Fruit fly (Drosophila melanogaster) whole organism, prepupa: Measurements from ENCODE around the gene Btk.

ENCODE experiments used
- Blimp-1 ChIP-seq: fragments of 200-800 bp; sonication (Bioruptor generic); optimal IDR thresholded peaks from 3 replicates; lab custom pipeline; 2017; ENCODE audit warnings: missing biosample characterization, missing genetic modification characterization, mild to moderate bottlenecking, moderate library complexity, missing genetic modification reagents
- CG10631 ChIP-seq: fragments of 200-800 bp; sonication (Bioruptor generic); optimal IDR thresholded peaks from 2 replicates; lab custom pipeline; 2016; ENCODE audit warnings: missing biosample characterization, missing genetic modification characterization
- CG10669 ChIP-seq: fragments of 200-800 bp; sonication (Bioruptor generic); optimal IDR thresholded peaks from 3 replicates; lab custom pipeline; 2018; ENCODE audit warnings: missing biosample characterization, mild to moderate bottlenecking, missing genetic modification characterization, moderate library complexity
- CG11294 ChIP-seq: fragments of 200-800 bp; sonication (Bioruptor generic); IDR thresholded peaks from 2 replicates; pipeline ENCODE4 v1.3.6; 2022; ENCODE audit warnings: missing biosample characterization, missing genetic modification characterization
- CG11902 ChIP-seq: fragments of 200-800 bp; sonication (Bioruptor generic); optimal IDR thresholded peaks from 3 replicates; lab custom pipeline; 2016; ENCODE audit warnings: missing biosample characterization, missing genetic modification characterization
- CG15336 ChIP-seq: fragments of 200-800 bp; sonication (Bioruptor generic); IDR thresholded peaks from 2 replicates; pipeline ENCODE4 v1.3.6; 2022; ENCODE audit warnings: missing biosample characterization, missing genetic modification characterization
- CG16779 ChIP-seq: fragments of 200-800 bp; sonication (Bioruptor generic); optimal IDR thresholded peaks from 3 replicates; lab custom pipeline; 2017; ENCODE audit warnings: missing biosample characterization, mild to moderate bottlenecking, missing genetic modification characterization
- CG3032 ChIP-seq: fragments of 200-800 bp; optimal IDR thresholded peaks from 2 replicates; lab custom pipeline; 2019; ENCODE audit warnings: missing biosample characterization, mild to moderate bottlenecking, missing genetic modification characterization, moderate library complexity
- CG31627 ChIP-seq: fragments of 200-800 bp; sonication (Bioruptor generic); optimal IDR thresholded peaks from 3 replicates; lab custom pipeline; 2016; ENCODE audit warnings: missing biosample characterization, missing genetic modification characterization
- CG32006 ChIP-seq: fragments of 200-800 bp; sonication (Bioruptor generic); optimal IDR thresholded peaks from 3 replicates; lab custom pipeline; 2017; ENCODE audit warnings: missing biosample characterization, mild to moderate bottlenecking, missing genetic modification characterization
- CG34406 ChIP-seq: fragments of 200-800 bp; sonication (Bioruptor generic); optimal IDR thresholded peaks from 3 replicates; lab custom pipeline; 2016; ENCODE audit warnings: missing biosample characterization, missing genetic modification characterization
- CG3919 ChIP-seq: fragments of 200-800 bp; sonication (Bioruptor generic); optimal IDR thresholded peaks from 3 replicates; lab custom pipeline; 2016; ENCODE audit warnings: missing biosample characterization, missing genetic modification characterization
- CG6276 ChIP-seq: fragments of 200-800 bp; sonication (Bioruptor generic); optimal IDR thresholded peaks from 2 replicates; lab custom pipeline; 2017; ENCODE audit warnings: missing biosample characterization, mild to moderate bottlenecking, missing genetic modification characterization
- CG6792 ChIP-seq: fragments of 200-800 bp; sonication (Bioruptor generic); optimal IDR thresholded peaks from 3 replicates; lab custom pipeline; 2016; ENCODE audit warnings: missing biosample characterization, missing genetic modification characterization
- CG6808 ChIP-seq: fragments of 200-800 bp; sonication (Bioruptor generic); optimal IDR thresholded peaks from 3 replicates; lab custom pipeline; 2017; ENCODE audit warnings: missing biosample characterization, missing genetic modification characterization, mild to moderate bottlenecking, moderate library complexity, missing genetic modification reagents
- CG6854 ChIP-seq: fragments of 200-800 bp; sonication (Bioruptor generic); optimal IDR thresholded peaks from 2 replicates; lab custom pipeline; 2017; ENCODE audit warnings: missing biosample characterization, mild to moderate bottlenecking, missing genetic modification characterization
- CG7368 ChIP-seq: fragments of 200-800 bp; sonication (Bioruptor generic); optimal IDR thresholded peaks from 3 replicates; lab custom pipeline; 2016; ENCODE audit warnings: missing biosample characterization, missing genetic modification characterization
- CG8119 ChIP-seq: fragments of 200-800 bp; sonication (Bioruptor generic); IDR thresholded peaks from 3 replicates; pipeline ENCODE4 v1.3.6; 2022; ENCODE audit warnings: missing biosample characterization, missing genetic modification characterization
- CG8319 ChIP-seq: fragments of 200-800 bp; sonication (Bioruptor generic); optimal IDR thresholded peaks from 3 replicates; lab custom pipeline; 2016; ENCODE audit warnings: missing biosample characterization, missing genetic modification characterization
- CG8632 ChIP-seq: fragments of 200-800 bp; sonication (Bioruptor generic); optimal IDR thresholded peaks from 3 replicates; lab custom pipeline; 2016; ENCODE audit warnings: missing biosample characterization, missing genetic modification characterization
- CG9139 ChIP-seq: fragments of 200-800 bp; sonication (Bioruptor generic); optimal IDR thresholded peaks from 3 replicates; lab custom pipeline; 2017; ENCODE audit warnings: missing biosample characterization, mild to moderate bottlenecking, missing genetic modification characterization
- Eip75B ChIP-seq: fragments of 200-800 bp; sonication (Bioruptor generic); optimal IDR thresholded peaks from 3 replicates; lab custom pipeline; 2016; ENCODE audit warnings: missing biosample characterization, missing genetic modification characterization
- Eip78C ChIP-seq: fragments of 200-800 bp; sonication (Bioruptor generic); peaks from one replicate; lab custom pipeline; 2016; ENCODE audit warnings: missing biosample characterization, missing genetic modification characterization
- Eip93F ChIP-seq: fragments of 200-800 bp; sonication (Bioruptor generic); optimal IDR thresholded peaks from 2 replicates; lab custom pipeline; 2016; ENCODE audit warnings: missing biosample characterization, mild to moderate bottlenecking, missing genetic modification characterization
- Ets21C ChIP-seq: fragments of 200-800 bp; sonication (Bioruptor generic); optimal IDR thresholded peaks from 3 replicates; lab custom pipeline; 2016; ENCODE audit warnings: missing biosample characterization, missing genetic modification characterization
- Gug ChIP-seq: fragments of 200-800 bp; sonication (Bioruptor generic); IDR thresholded peaks from 2 replicates; pipeline ENCODE4 v1.3.6; 2022; ENCODE audit warnings: missing biosample characterization, missing genetic modification characterization
- Hr38 ChIP-seq: sonication (Bioruptor generic); optimal IDR thresholded peaks from 2 replicates; lab custom pipeline; 2016; ENCODE audit warnings: missing biosample characterization, missing genetic modification characterization
- Lpt ChIP-seq: fragments of 200-800 bp; sonication (Bioruptor generic); optimal IDR thresholded peaks from 3 replicates; lab custom pipeline; 2016; ENCODE audit warnings: missing biosample characterization, missing genetic modification characterization
- Met ChIP-seq: fragments of 200-800 bp; sonication (Bioruptor generic); optimal IDR thresholded peaks from 3 replicates; lab custom pipeline; 2016; ENCODE audit warnings: missing biosample characterization, missing genetic modification characterization
- OdsH ChIP-seq: fragments of 200-800 bp; sonication (Bioruptor generic); optimal IDR thresholded peaks from 3 replicates; lab custom pipeline; 2016; ENCODE audit warnings: missing biosample characterization, missing genetic modification characterization
- Smox ChIP-seq: fragments of 200-800 bp; sonication (Bioruptor generic); optimal IDR thresholded peaks from 3 replicates; lab custom pipeline; 2016; ENCODE audit warnings: missing biosample characterization, missing genetic modification characterization
- Sox102F ChIP-seq: fragments of 200-800 bp; sonication (Bioruptor generic); optimal IDR thresholded peaks from 2 replicates; lab custom pipeline; 2016; ENCODE audit warnings: missing biosample characterization, mild to moderate bottlenecking, missing genetic modification characterization
- Sox14 ChIP-seq: fragments of 200-800 bp; sonication (Bioruptor generic); optimal IDR thresholded peaks from 3 replicates; lab custom pipeline; 2016; ENCODE audit warnings: missing biosample characterization, missing genetic modification characterization
- Sox15 ChIP-seq: fragments of 200-800 bp; sonication (Bioruptor generic); optimal IDR thresholded peaks from 3 replicates; lab custom pipeline; 2016; ENCODE audit warnings: missing biosample characterization, missing genetic modification characterization
- acj6 ChIP-seq: fragments of 200-800 bp; sonication (Bioruptor generic); optimal IDR thresholded peaks from 3 replicates; lab custom pipeline; 2016; ENCODE audit warnings: missing biosample characterization, missing genetic modification characterization
- cyc ChIP-seq: fragments of 200-800 bp; sonication (Bioruptor generic); optimal IDR thresholded peaks from 3 replicates; lab custom pipeline; 2016; ENCODE audit warnings: missing biosample characterization, missing genetic modification characterization
- dac ChIP-seq: fragments of 200-800 bp; sonication (Bioruptor generic); optimal IDR thresholded peaks from 2 replicates; lab custom pipeline; 2017; ENCODE audit warnings: missing biosample characterization, mild to moderate bottlenecking, missing genetic modification characterization
- dsx ChIP-seq: fragments of 200-800 bp; optimal IDR thresholded peaks from 3 replicates; lab custom pipeline; 2019; ENCODE audit warnings: missing biosample characterization, mild to moderate bottlenecking, missing genetic modification characterization, moderate library complexity; ENCODE audit not compliant: poor library complexity, severe bottlenecking
- eg ChIP-seq: fragments of 200-800 bp; sonication (Bioruptor generic); IDR thresholded peaks from 3 replicates; pipeline ENCODE4 v1.3.6; 2022; ENCODE audit warnings: missing biosample characterization, missing genetic modification characterization
- esn ChIP-seq: fragments of 200-800 bp; sonication (Bioruptor generic); optimal IDR thresholded peaks from 2 replicates; lab custom pipeline; 2016; ENCODE audit warnings: missing biosample characterization, mild to moderate bottlenecking, missing genetic modification characterization, moderate library complexity
- fd59A ChIP-seq: fragments of 200-800 bp; sonication (Bioruptor generic); optimal IDR thresholded peaks from 2 replicates; lab custom pipeline; 2017; ENCODE audit warnings: missing biosample characterization, mild to moderate bottlenecking, missing genetic modification characterization, missing genetic modification reagents
- fd85E ChIP-seq: fragments of 200-800 bp; sonication (Bioruptor generic); optimal IDR thresholded peaks from 3 replicates; lab custom pipeline; 2016; ENCODE audit warnings: missing biosample characterization, missing genetic modification characterization
- fkh ChIP-seq: fragments of 200-800 bp; sonication (Bioruptor generic); optimal IDR thresholded peaks from 3 replicates; lab custom pipeline; 2017; ENCODE audit warnings: missing biosample characterization, mild to moderate bottlenecking, missing genetic modification characterization, moderate library complexity
- net ChIP-seq: fragments of 200-800 bp; sonication (Bioruptor generic); optimal IDR thresholded peaks from 3 replicates; lab custom pipeline; 2016; ENCODE audit warnings: missing biosample characterization, missing genetic modification characterization
- pdm3 ChIP-seq: fragments of 200-800 bp; sonication (Bioruptor generic); optimal IDR thresholded peaks from 3 replicates; lab custom pipeline; 2016; ENCODE audit warnings: missing biosample characterization, missing genetic modification characterization
- salr ChIP-seq, 2 experiments: fragments of 200-800 bp; sonication (Bioruptor generic); optimal IDR thresholded peaks; 3 replicates each; lab custom pipeline; 2016 to 2018; ENCODE audit warnings: missing biosample characterization in 2 of 2, missing genetic modification characterization in 2 of 2, mild to moderate bottlenecking in 1 of 2
- ss ChIP-seq, 2 experiments: fragments of 200-800 bp; sonication (Bioruptor generic); optimal IDR thresholded peaks; 2 replicates in 1 of 2; 3 replicates in 1 of 2; lab custom pipeline; 2017 to 2018; ENCODE audit warnings: mild to moderate bottlenecking in 2 of 2, missing biosample characterization in 2 of 2, missing genetic modification characterization in 2 of 2, moderate library complexity in 1 of 2
- svp ChIP-seq: fragments of 200-800 bp; sonication (Bioruptor generic); peaks from one replicate; lab custom pipeline; 2016; ENCODE audit warnings: missing biosample characterization, missing genetic modification characterization
- vri ChIP-seq: fragments of 200-800 bp; sonication (Bioruptor generic); optimal IDR thresholded peaks from 3 replicates; lab custom pipeline; 2016; ENCODE audit warnings: missing biosample characterization, mild to moderate bottlenecking, missing genetic modification characterization

Btk gene

dm6 chr2L:8233571-8233970, 67.3 kb downstream of the Btk start (continued):
- TF ChIP-seq vri (GFP tag; lab: Kevin White, UChicago) (peak; percentile 16), Sox102F (GFP tag; lab: Kevin White, UChicago) (no peak), salr (GFP tag; optimal IDR thresholded peaks at IDR 0.05; lab: Kevin White, UChicago) (no peak), Lpt (no peak), CG10631 (GFP tag; lab: Kevin White, UChicago) (peak; percentile 2), CG3032 (tag; lab: Kevin White, UChicago) (no peak), Blimp-1 (GFP tag; lab: Kevin White, UChicago) (peak; percentile 39), OdsH (GFP tag; lab: Kevin White, UChicago) (no peak), CG15336 (GFP tag; lab: Robert Waterston, UW) (no peak)

dm6 chr2L:8232389-8232788, 68.5 kb downstream of the Btk start:
- TF ChIP-seq CG3032 (tag; lab: Kevin White, UChicago): peak; percentile 91
- TF ChIP-seq svp (GFP tag; lab: Kevin White, UChicago): peak; percentile 67
- peak; percentile 48 for TF ChIP-seq Sox15
- TF ChIP-seq pdm3: peak; percentile 77
- TF ChIP-seq CG34406 (GFP tag; lab: Kevin White, UChicago): peak; percentile 72
- TF ChIP-seq Met (GFP tag; lab: Kevin White, UChicago): peak; percentile 72
- TF ChIP-seq CG8319 (GFP tag; lab: Kevin White, UChicago): peak; percentile 70
- TF ChIP-seq CG6792 (GFP tag; lab: Kevin White, UChicago): peak; percentile 73
- peak; percentile 77 for TF ChIP-seq net (GFP tag; lab: Kevin White, UChicago)
- peak; percentile 65 for TF ChIP-seq CG6276 (GFP tag; lab: Kevin White, UChicago)
- TF ChIP-seq ss (GFP tag; optimal IDR thresholded peaks at IDR 0.05; lab: Kevin White, UChicago): peak; percentile 89 to 91
- peak; percentile 86 for TF ChIP-seq CG9139
- peak; percentile 82 for TF ChIP-seq eg
- TF ChIP-seq salr (GFP tag; optimal IDR thresholded peaks at IDR 0.05; lab: Kevin White, UChicago): peak; percentile 78 to 86
- TF ChIP-seq CG32006 (GFP tag; lab: Kevin White, UChicago): peak; percentile 76
- peak; percentile 49 for TF ChIP-seq cyc (GFP tag; lab: Kevin White, UChicago)
- TF ChIP-seq esn (GFP tag; lab: Kevin White, UChicago): peak; percentile 54
- peak; percentile 82 for TF ChIP-seq Eip75B (GFP tag; lab: Kevin White, UChicago)
- peak; percentile 1 for TF ChIP-seq CG6854 (GFP tag; lab: Kevin White, UChicago)
- TF ChIP-seq CG10669 (GFP tag; lab: Kevin White, UChicago): peak; percentile 91
- TF ChIP-seq CG7368 (GFP tag; lab: Kevin White, UChicago): peak; percentile 83
- peak; percentile 49 for TF ChIP-seq Smox (GFP tag; lab: Kevin White, UChicago)
- TF ChIP-seq Eip78C (GFP tag; lab: Kevin White, UChicago): peak; percentile 94
- TF ChIP-seq dsx (GFP tag; lab: Kevin White, UChicago): peak; percentile 88
- TF ChIP-seq Gug (GFP tag; lab: Robert Waterston, UW): peak; percentile 73
- peak; percentile 86 for TF ChIP-seq CG3919 (GFP tag; lab: Kevin White, UChicago)
- TF ChIP-seq CG11294 (GFP tag; lab: Robert Waterston, UW): peak; percentile 69; the same call in 1 of the 2 replicates
- peak; percentile 77 for TF ChIP-seq acj6 (GFP tag; lab: Kevin White, UChicago)
- TF ChIP-seq CG8119: peak; percentile 81
- peak; percentile 70 for TF ChIP-seq Lpt
- TF ChIP-seq CG10631 (GFP tag; lab: Kevin White, UChicago): peak; percentile 85
- TF ChIP-seq Hr38 (GFP tag; lab: Kevin White, UChicago): no peak
- TF ChIP-seq CG11902 (GFP tag; lab: Kevin White, UChicago): peak; percentile 45
- peak; percentile 46 for TF ChIP-seq Ets21C (GFP tag; lab: Kevin White, UChicago)
- peak; percentile 85 for TF ChIP-seq CG15336 (GFP tag; lab: Robert Waterston, UW)
- TF ChIP-seq dac (GFP tag; lab: Kevin White, UChicago): peak; percentile 15
- TF ChIP-seq fkh (GFP tag; lab: Kevin White, UChicago): no peak
- peak; percentile 7 for TF ChIP-seq fd85E
- TF ChIP-seq Eip93F: no peak
- peak; percentile 48 for TF ChIP-seq Sox102F (GFP tag; lab: Kevin White, UChicago)
- peak; percentile 60 for TF ChIP-seq CG16779 (tag; lab: Kevin White, UChicago)
- TF ChIP-seq CG6808 (GFP tag; lab: Kevin White, UChicago): peak; percentile 92
- peak; percentile 86 for TF ChIP-seq fd59A (GFP tag; lab: Kevin White, UChicago)
- peak; percentile 68 for TF ChIP-seq CG8632 (GFP tag; lab: Kevin White, UChicago)
- peak; percentile 82 for TF ChIP-seq Sox14
- peak; percentile 57 for TF ChIP-seq CG31627 (GFP tag; lab: Kevin White, UChicago)
